Fruit fly (Drosophila melanogaster): ENCODE measurements around the gene Mst87F.

The Mst87F gene

DNA sequence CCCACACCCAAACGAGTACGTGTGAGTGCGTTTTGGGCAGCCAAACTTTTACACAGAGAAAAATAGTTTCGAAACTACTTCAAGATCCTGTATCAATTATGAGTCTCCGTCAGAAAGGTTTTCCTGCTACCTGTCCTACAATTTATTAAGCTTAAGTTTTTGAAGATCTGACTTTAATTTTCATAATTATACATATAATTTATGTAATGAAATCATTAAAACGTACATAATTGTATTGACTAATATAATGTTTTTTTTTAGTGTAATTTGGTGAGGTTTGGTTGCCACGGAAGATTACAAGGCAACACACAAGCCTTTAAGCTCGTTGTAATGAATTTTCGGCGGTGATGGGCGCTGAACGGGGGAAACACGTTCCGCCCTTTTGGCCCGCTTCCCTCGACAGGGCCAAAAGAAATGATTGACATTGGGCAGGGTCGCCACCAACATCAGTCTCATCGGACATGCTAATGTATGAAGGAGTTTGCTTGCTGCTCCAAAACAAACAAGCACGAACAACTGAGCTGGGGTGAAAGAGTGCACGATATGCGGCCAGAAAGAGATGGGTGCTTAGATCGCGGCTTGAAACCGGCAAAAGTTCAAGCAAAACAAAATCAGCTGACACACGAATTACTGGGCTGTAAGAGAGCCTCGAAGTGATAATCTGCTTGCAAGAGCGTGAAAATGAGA is 33.7 kb downstream of the Mst87F start (continued):
- TF ChIP-seq CG32772 (GFP tag; IDR thresholded peaks at IDR 0.05) (peak; percentile 70), zen (tag; optimal IDR thresholded peaks at IDR 0.05) (no peak), CG11696 (GFP tag; IDR thresholded peaks at IDR 0.05) (0 out of 2 replicates have a peak, but pooled peaks have one; percentile 25), CG6854 (GFP tag; optimal IDR thresholded peaks at IDR 0.05) (no peak), Six4 (GFP tag; optimal IDR thresholded peaks at IDR 0.05) (peak; percentile 40), gcm2 (GFP tag; optimal IDR thresholded peaks at IDR 0.05) (no peak), Kr (GFP tag; optimal IDR thresholded peaks at IDR 0.05) (no peak), CG12104 (GFP tag; optimal IDR thresholded peaks at IDR 0.05) (no peak), CG6272 (GFP tag; IDR thresholded peaks at IDR 0.05) (no peak), CG9817 (tag; optimal IDR thresholded peaks at IDR 0.05) (peak; percentile 33), CG17186 (GFP tag; optimal IDR thresholded peaks at IDR 0.05) (peak; percentile 37), Lpt (GFP tag; optimal IDR thresholded peaks at IDR 0.05) (no peak), hb (GFP tag; IDR thresholded peaks at IDR 0.05; ENCODE audit: partially characterized antibody) (no peak), vfl (GFP tag; optimal IDR thresholded peaks at IDR 0.05) (no peak), pho (GFP tag; optimal IDR thresholded peaks at IDR 0.05) (no peak), BEAF-32 (GFP tag; optimal IDR thresholded peaks at IDR 0.05) (no peak), CG6765 (GFP tag; optimal IDR thresholded peaks at IDR 0.05) (no peak), CG6683 (GFP tag; optimal IDR thresholded peaks at IDR 0.05) (no peak), CG7963 (GFP tag; IDR thresholded peaks at IDR 0.05; ENCODE audit: partially characterized antibody) (no peak), chm (GFP tag; IDR thresholded peaks at IDR 0.05) (peak; percentile 31; the same call in 1 of the 2 replicates), CoRest (tag; optimal IDR thresholded peaks at IDR 0.05) (peak; percentile 74), CG15696 (tag; optimal IDR thresholded peaks at IDR 0.05) (no peak), fd3F (GFP tag; optimal IDR thresholded peaks at IDR 0.05) (peak; percentile 2), CG16779 (GFP tag; IDR thresholded peaks at IDR 0.05) (no peak), CG1529 (GFP tag; optimal IDR thresholded peaks at IDR 0.05) (peak; percentile 83), CG18599 (GFP tag; optimal IDR thresholded peaks at IDR 0.05) (peak; percentile 57), shn (GFP tag; optimal IDR thresholded peaks at IDR 0.05) (no peak), CG13287 (GFP tag; IDR thresholded peaks at IDR 0.05; ENCODE audit: partially characterized antibody) (no peak), Nf-YB (GFP tag; optimal IDR thresholded peaks at IDR 0.05) (peak; percentile 29), Fer3 (tag; optimal IDR thresholded peaks at IDR 0.05) (peak; percentile 12), fd96Cb (tag; optimal IDR thresholded peaks at IDR 0.05) (peak; percentile 77), lilli (GFP tag; optimal IDR thresholded peaks at IDR 0.05) (peak; percentile 29), GATAe (GFP tag; conservative IDR thresholded peaks at IDR 0.05) (no peak), Chrac-16 (GFP tag; optimal IDR thresholded peaks at IDR 0.05) (peak; percentile 32), dpn (GFP tag; optimal IDR thresholded peaks at IDR 0.05) (peak in 1 of 2 experiments; percentile 62), luna (GFP tag; optimal IDR thresholded peaks at IDR 0.05) (no peak), Dll (GFP tag; IDR thresholded peaks at IDR 0.05; ENCODE audit: partially characterized antibody) (no peak), Nf-YC (tag; optimal IDR thresholded peaks at IDR 0.05) (no peak), gsb (GFP tag; IDR thresholded peaks at IDR 0.05) (no peak), nmo (GFP tag; optimal IDR thresholded peaks at IDR 0.05) (peak; percentile 87), CG17361 (GFP tag; IDR thresholded peaks at IDR 0.05) (peak; percentile 65), klu (GFP tag; IDR thresholded peaks at IDR 0.05) (no peak), gcm (GFP tag; optimal IDR thresholded peaks at IDR 0.05) (peak; percentile 71), h (optimal IDR thresholded peaks at IDR 0.05) (no peak), CG16863 (GFP tag; optimal IDR thresholded peaks at IDR 0.05) (no peak), chif (GFP tag; optimal IDR thresholded peaks at IDR 0.05) (peak in 1 of 2 experiments; percentile 5), Nf-YA (GFP tag; IDR thresholded peaks at IDR 0.05) (0 out of 2 replicates have a peak, but pooled peaks have one; percentile 24), NK7.1 (GFP tag; optimal IDR thresholded peaks at IDR 0.05) (peak; percentile 10), eyg (GFP tag; optimal IDR thresholded peaks at IDR 0.05) (no peak), tin (GFP tag; optimal IDR thresholded peaks at IDR 0.05) (peak; percentile 34)
